Worm (Caenorhabditis elegans) whole organism, midembryonic: Measurements from ENCODE around the gene pho-13.

Experiments
- T22C8.4 ChIP-seq: fragments of 200-800 bp; sonication (Bioruptor generic); IDR thresholded peaks from 2 replicates; pipeline ENCODE4 v1.3.6; 2022; ENCODE audit warnings: missing genetic modification characterization, missing compliant biosample characterization
- cog-1 ChIP-seq: sonication (generic microtip); optimal IDR thresholded peaks from 2 replicates; lab custom pipeline; 2016; ENCODE audit warnings: missing genetic modification characterization, missing compliant biosample characterization
- flt-1 ChIP-seq: fragments of 200-800 bp; sonication (Bioruptor generic); IDR thresholded peaks from 2 replicates; pipeline ENCODE4 v1.3.6; 2022; ENCODE audit warnings: missing genetic modification characterization, missing compliant biosample characterization
- klf-2 ChIP-seq: fragments of 200-800 bp; sonication (Bioruptor generic); conservative IDR thresholded peaks from 2 replicates; pipeline ENCODE4 v1.3.6; 2022; ENCODE audit warnings: missing genetic modification reagents, missing genetic modification characterization, missing compliant biosample characterization
- med-1 ChIP-seq: sonication (generic microtip); optimal IDR thresholded peaks from 2 replicates; lab custom pipeline; 2017; ENCODE audit warnings: missing genetic modification characterization, mild to moderate bottlenecking, missing compliant biosample characterization, antibody characterized with exemption, missing genetic modification reagents; ENCODE audit not compliant: insufficient read depth
- ref-1 ChIP-seq: fragments of 200-800 bp; sonication (Bioruptor generic); conservative IDR thresholded peaks from 2 replicates; pipeline ENCODE4 v1.3.6; 2022; ENCODE audit warnings: missing genetic modification reagents, missing genetic modification characterization, missing compliant biosample characterization
- tab-1 ChIP-seq: fragments of 200-800 bp; sonication (Bioruptor generic); IDR thresholded peaks from 2 replicates; pipeline ENCODE4 v1.3.6; 2022; ENCODE audit warnings: missing genetic modification characterization, missing compliant biosample characterization
- ztf-23 ChIP-seq: fragments of 200-800 bp; sonication (Bioruptor generic); IDR thresholded peaks from 2 replicates; pipeline ENCODE4 v1.3.6; 2022; ENCODE audit warnings: missing genetic modification reagents, missing genetic modification characterization, missing compliant biosample characterization
- ztf-29 ChIP-seq: fragments of 200-800 bp; sonication (Bioruptor generic); IDR thresholded peaks from 2 replicates; pipeline ENCODE4 v1.3.6; 2022; ENCODE audit warnings: missing genetic modification reagents, missing genetic modification characterization, missing compliant biosample characterization

DNA sequence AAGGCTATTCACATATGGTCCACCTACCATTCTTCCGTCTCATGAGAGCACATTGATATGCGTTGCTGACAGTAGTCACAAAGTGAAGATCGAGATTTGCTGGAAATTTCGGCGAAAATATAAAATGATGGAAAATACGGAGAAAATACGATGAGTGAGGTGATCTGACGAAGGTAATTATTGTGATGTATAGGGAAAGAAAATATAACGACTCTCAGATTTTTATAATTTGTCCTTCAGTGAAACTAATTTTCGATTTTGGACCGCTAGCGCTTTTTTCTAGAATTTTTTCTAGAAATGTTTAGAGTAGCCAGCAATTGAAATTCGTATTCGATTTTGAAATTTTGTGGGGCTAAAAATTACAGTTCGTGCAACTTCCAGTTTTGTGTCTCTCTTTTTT lies 22.4 kb upstream of the pho-13 start, which contains the start of gene F46C5.2:
- TF ChIP-seq T22C8.4 (GFP tag; lab: Robert Waterston, UW) = no peak
- no peak for TF ChIP-seq flt-1 (GFP tag; lab: Robert Waterston, UW)
- no peak for TF ChIP-seq ref-1 (GFP tag; lab: Robert Waterston, UW)
- TF ChIP-seq klf-2 (GFP tag; lab: Robert Waterston, UW) = no peak
- TF ChIP-seq ztf-29 (GFP tag; lab: Robert Waterston, UW) = no peak
- TF ChIP-seq cog-1 (tag; lab: Kevin White, UChicago) = no peak
- no peak for TF ChIP-seq med-1 (GFP tag; lab: Kevin White, UChicago)
- no peak for TF ChIP-seq ztf-23 (GFP tag; lab: Robert Waterston, UW)
- no peak for TF ChIP-seq tab-1
